4 fruit fly cellular contexts compared by ENCODE assay signal in the genomic region with DNA sequence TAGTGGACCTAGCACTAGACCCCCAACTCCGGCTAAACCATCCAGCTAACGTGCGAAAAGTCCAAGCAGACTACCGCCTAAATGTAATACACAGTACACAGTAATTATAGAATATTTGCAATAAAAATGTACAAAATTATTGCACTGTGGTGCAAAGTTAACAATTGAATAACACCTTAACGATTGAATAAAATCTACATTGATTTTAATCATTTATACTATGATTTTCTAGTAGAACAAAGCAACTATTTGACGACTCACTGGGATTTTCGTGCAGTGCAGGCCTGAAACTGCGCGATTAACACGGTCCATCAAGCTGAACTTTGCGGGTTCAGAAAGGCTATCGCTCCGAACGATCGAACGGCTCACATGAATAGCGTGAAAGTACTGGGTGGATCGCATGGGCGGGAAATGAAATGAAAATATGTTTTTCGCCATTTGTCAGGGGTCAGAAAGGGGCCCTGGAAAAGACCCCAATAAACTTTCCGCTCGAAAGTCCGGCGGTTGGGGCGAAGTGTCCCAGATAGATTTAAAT.
A peak's percentile ranks its signal among the peaks of the same experiment; 100 is the strongest.
TF ChIP-seq lines count a peak whose summit lies in the region.

No protein-coding gene starts in this region.

- no peak for TF ChIP-seq CTCF in whole organism, embryonic (GFP tag; optimal IDR thresholded peaks at IDR 0.05; lab: Kevin White, UChicago)

TF ChIP-seq in whole organism, adult, 20 proteins besides CTCF, POLR2A, EP300 and RAD21:
- TF ChIP-seq Hr96 (GFP tag; optimal IDR thresholded peaks at IDR 0.05; lab: Kevin White, UChicago) (no peak), CG33017 (tag; optimal IDR thresholded peaks at IDR 0.05; lab: Kevin White, UChicago) (no peak), kay (GFP tag; lab: Kevin White, UChicago; ENCODE audit: borderline replicate concordance) (peak; percentile 48), toe (GFP tag; optimal IDR thresholded peaks at IDR 0.05; lab: Kevin White, UChicago) (no peak), pad (GFP tag; optimal IDR thresholded peaks at IDR 0.05; lab: Kevin White, UChicago) (no peak)

TF ChIP-seq in whole organism, embryonic, 481 proteins besides CTCF, POLR2A, EP300 and RAD21:
- TF ChIP-seq CG1603 (tag; optimal IDR thresholded peaks at IDR 0.05; lab: Kevin White, UChicago): peak; percentile 27
- TF ChIP-seq nerfin-2 (GFP tag; IDR thresholded peaks at IDR 0.05; lab: Robert Waterston, UW; ENCODE audit: partially characterized antibody): no peak
- TF ChIP-seq CG18262 (tag; optimal IDR thresholded peaks at IDR 0.05; lab: Kevin White, UChicago): peak; percentile 3
- TF ChIP-seq Hr78 (GFP tag; optimal IDR thresholded peaks at IDR 0.05; lab: Kevin White, UChicago): peak in 1 of 2 experiments; percentile 70
- peak; percentile 72 for TF ChIP-seq Med (GFP tag; lab: Kevin White, UChicago)
- 0 out of 3 replicates have a peak, but pooled peaks have one; percentile 19 for TF ChIP-seq row (GFP tag; IDR thresholded peaks at IDR 0.05; lab: Robert Waterston, UW)
- no peak for TF ChIP-seq tx (GFP tag; optimal IDR thresholded peaks at IDR 0.05; lab: Kevin White, UChicago)
- no peak for TF ChIP-seq Lpt (GFP tag; optimal IDR thresholded peaks at IDR 0.05; lab: Kevin White, UChicago)
- TF ChIP-seq sens (GFP tag; lab: Kevin White, UChicago): peak; percentile 78
- TF ChIP-seq CG11504 (tag; optimal IDR thresholded peaks at IDR 0.05; lab: Kevin White, UChicago): peak; percentile 9
- 0 out of 2 replicates have a peak, but pooled peaks have one; percentile 7 for TF ChIP-seq Xrp1 (GFP tag; IDR thresholded peaks at IDR 0.05; lab: Robert Waterston, UW)
- TF ChIP-seq Drgx (GFP tag; IDR thresholded peaks at IDR 0.05; lab: Robert Waterston, UW): peak; percentile 20; the same call in 1 of the 2 replicates

TF ChIP-seq in whole organism, prepupa, 60 proteins besides CTCF, POLR2A, EP300 and RAD21:
- TF ChIP-seq CG6854 (GFP tag; optimal IDR thresholded peaks at IDR 0.05; lab: Kevin White, UChicago): no peak
- TF ChIP-seq esn (GFP tag; optimal IDR thresholded peaks at IDR 0.05; lab: Kevin White, UChicago): no peak
- peak; percentile 76 for TF ChIP-seq Eip78C (GFP tag; lab: Kevin White, UChicago)
- TF ChIP-seq CG34406 (GFP tag; optimal IDR thresholded peaks at IDR 0.05; lab: Kevin White, UChicago): no peak
- peak; percentile 22 for TF ChIP-seq CG3919 (GFP tag; optimal IDR thresholded peaks at IDR 0.05; lab: Kevin White, UChicago)
- TF ChIP-seq CG6276 (GFP tag; optimal IDR thresholded peaks at IDR 0.05; lab: Kevin White, UChicago): peak; percentile 40
- TF ChIP-seq CG15336 (GFP tag; IDR thresholded peaks at IDR 0.05; lab: Robert Waterston, UW): no peak
- TF ChIP-seq CG11294 (GFP tag; IDR thresholded peaks at IDR 0.05; lab: Robert Waterston, UW): no peak
- peak; percentile 28; the same call in 1 of the 3 replicates for TF ChIP-seq eg (GFP tag; IDR thresholded peaks at IDR 0.05; lab: Robert Waterston, UW)
- no peak for TF ChIP-seq CG8632 (GFP tag; optimal IDR thresholded peaks at IDR 0.05; lab: Kevin White, UChicago)
- peak; percentile 28 for TF ChIP-seq topi (GFP tag; optimal IDR thresholded peaks at IDR 0.05; lab: Kevin White, UChicago)
- TF ChIP-seq CG10669 (GFP tag; optimal IDR thresholded peaks at IDR 0.05; lab: Kevin White, UChicago): peak; percentile 13
- TF ChIP-seq CG9139 (GFP tag; optimal IDR thresholded peaks at IDR 0.05; lab: Kevin White, UChicago): no peak
- TF ChIP-seq Sox14 (GFP tag; optimal IDR thresholded peaks at IDR 0.05; lab: Kevin White, UChicago): no peak
- peak; percentile 29 for TF ChIP-seq Hr4 (GFP tag; optimal IDR thresholded peaks at IDR 0.05; lab: Kevin White, UChicago)
- no peak for TF ChIP-seq CG11762 (GFP tag; optimal IDR thresholded peaks at IDR 0.05; lab: Kevin White, UChicago; ENCODE audit: insufficient read depth)
- no peak for TF ChIP-seq Blimp-1 (GFP tag; optimal IDR thresholded peaks at IDR 0.05; lab: Kevin White, UChicago)
- TF ChIP-seq vri (GFP tag; optimal IDR thresholded peaks at IDR 0.05; lab: Kevin White, UChicago): no peak
- TF ChIP-seq Ets21C (GFP tag; optimal IDR thresholded peaks at IDR 0.05; lab: Kevin White, UChicago): no peak
- peak; percentile 9 for TF ChIP-seq achi (GFP tag; optimal IDR thresholded peaks at IDR 0.05; lab: Kevin White, UChicago)
- TF ChIP-seq Sox15 (GFP tag; optimal IDR thresholded peaks at IDR 0.05; lab: Kevin White, UChicago): no peak
- peak; percentile 32 for TF ChIP-seq pdm3 (GFP tag; optimal IDR thresholded peaks at IDR 0.05; lab: Kevin White, UChicago)
- no peak for TF ChIP-seq CG16779 (tag; optimal IDR thresholded peaks at IDR 0.05; lab: Kevin White, UChicago)
- TF ChIP-seq CG32006 (GFP tag; optimal IDR thresholded peaks at IDR 0.05; lab: Kevin White, UChicago): peak; percentile 56
- TF ChIP-seq Ets96B (tag; optimal IDR thresholded peaks at IDR 0.05; lab: Kevin White, UChicago): peak; percentile 3
- no peak for TF ChIP-seq fd85E (GFP tag; optimal IDR thresholded peaks at IDR 0.05; lab: Kevin White, UChicago)
- no peak for TF ChIP-seq acj6 (GFP tag; optimal IDR thresholded peaks at IDR 0.05; lab: Kevin White, UChicago)
- TF ChIP-seq salr (GFP tag; optimal IDR thresholded peaks at IDR 0.05; lab: Kevin White, UChicago): peak in 1 of 2 experiments; percentile 0
- 0 out of 3 replicates have a peak, but pooled peaks have one; percentile 39 for TF ChIP-seq CG8119 (GFP tag; IDR thresholded peaks at IDR 0.05; lab: Robert Waterston, UW)
- TF ChIP-seq svp (GFP tag; lab: Kevin White, UChicago): peak; percentile 96
- TF ChIP-seq dsx (GFP tag; optimal IDR thresholded peaks at IDR 0.05; lab: Kevin White, UChicago; ENCODE audit: poor library complexity, severe bottlenecking): peak; percentile 25
- no peak for TF ChIP-seq net (GFP tag; optimal IDR thresholded peaks at IDR 0.05; lab: Kevin White, UChicago)
- peak; percentile 3 for TF ChIP-seq CG3032 (tag; optimal IDR thresholded peaks at IDR 0.05; lab: Kevin White, UChicago)

TF ChIP-seq in whole organism, pupa, 21 proteins besides CTCF, POLR2A, EP300 and RAD21:
- TF ChIP-seq Pif1B (GFP tag; optimal IDR thresholded peaks at IDR 0.05; lab: Kevin White, UChicago) (no peak), fd96Ca (GFP tag; IDR thresholded peaks at IDR 0.05; lab: Robert Waterston, UW) (no peak), CG8301 (tag; optimal IDR thresholded peaks at IDR 0.05; lab: Kevin White, UChicago) (peak; percentile 36), CG17806 (tag; optimal IDR thresholded peaks at IDR 0.05; lab: Kevin White, UChicago) (peak; percentile 12), CG10348 (GFP tag; IDR thresholded peaks at IDR 0.05; lab: Robert Waterston, UW) (no peak), CG15710 (tag; optimal IDR thresholded peaks at IDR 0.05; lab: Kevin White, UChicago) (no peak), gl (tag; optimal IDR thresholded peaks at IDR 0.05; lab: Kevin White, UChicago) (no peak), CG9948 (tag; optimal IDR thresholded peaks at IDR 0.05; lab: Kevin White, UChicago) (peak; percentile 12), CG34367 (tag; optimal IDR thresholded peaks at IDR 0.05; lab: Kevin White, UChicago) (no peak), Pif1A (GFP tag; optimal IDR thresholded peaks at IDR 0.05; lab: Kevin White, UChicago) (peak; percentile 21), CG14655 (GFP tag; optimal IDR thresholded peaks at IDR 0.05; lab: Kevin White, UChicago) (peak; percentile 56), Ets98B (GFP tag; IDR thresholded peaks at IDR 0.05; lab: Robert Waterston, UW) (no peak), CG4496 (GFP tag; IDR thresholded peaks at IDR 0.05; lab: Robert Waterston, UW) (no peak; the same call in 2 of the 3 replicates), CG8159 (tag; optimal IDR thresholded peaks at IDR 0.05; lab: Kevin White, UChicago) (peak; percentile 32)
